Worm (Caenorhabditis elegans) whole organism, L3 larva: ENCODE measurements around the gene nas-37.

Experiments used
- R02D3.7 ChIP-seq: fragments of 150-350 bp; optimal IDR thresholded peaks from 2 replicates; lab custom pipeline; 2014; ENCODE audit warnings: missing biosample characterization, missing genetic modification characterization
- aly-2 ChIP-seq: fragments of 150-350 bp; optimal IDR thresholded peaks from 2 replicates; lab custom pipeline; 2014; ENCODE audit warnings: missing biosample characterization, missing genetic modification characterization
- ama-1 ChIP-seq: fragments of 150-350 bp; optimal IDR thresholded peaks from 2 replicates; lab custom pipeline; 2018
- ceh-16 ChIP-seq: sonication (generic microtip); optimal IDR thresholded peaks from 2 replicates; lab custom pipeline; 2017; ENCODE audit warnings: missing biosample characterization, missing genetic modification characterization
- ceh-82 ChIP-seq: fragments of 150-350 bp; optimal IDR thresholded peaks from 2 replicates; lab custom pipeline; 2014; ENCODE audit warnings: missing biosample characterization, missing genetic modification characterization
- ceh-9 ChIP-seq: sonication (generic microtip); optimal IDR thresholded peaks from 2 replicates; lab custom pipeline; 2018; ENCODE audit warnings: missing biosample characterization, missing genetic modification characterization
- daf-12 ChIP-seq: fragments of 150-350 bp; optimal IDR thresholded peaks from 2 replicates; lab custom pipeline; 2014; ENCODE audit warnings: missing biosample characterization, missing genetic modification reagents, missing genetic modification characterization
- egl-27 ChIP-seq: sonication (generic microtip); optimal IDR thresholded peaks from 4 replicates; lab custom pipeline; 2017; ENCODE audit warnings: missing biosample characterization, missing genetic modification reagents, missing genetic modification characterization
- egl-5 ChIP-seq: fragments of 150-350 bp; optimal IDR thresholded peaks from 2 replicates; lab custom pipeline; 2017; ENCODE audit warnings: missing biosample characterization, missing genetic modification reagents, missing genetic modification characterization, inconsistent platforms
- elt-2 ChIP-seq: sonication (generic microtip); optimal IDR thresholded peaks from 2 replicates; lab custom pipeline; 2016; ENCODE audit warnings: missing genetic modification reagents, mild to moderate bottlenecking, missing genetic modification characterization, missing compliant biosample characterization
- elt-3 ChIP-seq, 3 experiments: fragments of 150-350 bp in 1 of 3; sonication (generic microtip) in 2 of 3; optimal IDR thresholded peaks; 2 replicates in 2 of 3; 4 replicates in 1 of 3; lab custom pipeline; 2014 to 2017; ENCODE audit warnings: missing biosample characterization in 3 of 3, missing genetic modification characterization in 3 of 3
- eor-1 ChIP-seq, 2 experiments: fragments of 150-350 bp; optimal IDR thresholded peaks; 2 replicates each; lab custom pipeline; 2014 to 2018; ENCODE audit warnings: missing biosample characterization in 2 of 2, missing genetic modification characterization in 2 of 2
- fkh-10 ChIP-seq: sonication (generic microtip); optimal IDR thresholded peaks from 2 replicates; lab custom pipeline; 2017; ENCODE audit warnings: missing biosample characterization, missing genetic modification reagents, missing genetic modification characterization
- fos-1 ChIP-seq: fragments of 150-350 bp; optimal IDR thresholded peaks from 2 replicates; lab custom pipeline; 2014; ENCODE audit warnings: missing biosample characterization, missing genetic modification characterization
- hmg-11 ChIP-seq: sonication (generic microtip); optimal IDR thresholded peaks from 2 replicates; lab custom pipeline; 2016; ENCODE audit warnings: missing genetic modification characterization, missing compliant biosample characterization
- lin-39 ChIP-seq: fragments of 150-350 bp; optimal IDR thresholded peaks from 2 replicates; lab custom pipeline; 2018; ENCODE audit warnings: missing biosample characterization, missing genetic modification reagents, missing genetic modification characterization
- lsy-12 ChIP-seq: sonication (generic microtip); optimal IDR thresholded peaks from 2 replicates; lab custom pipeline; 2016; ENCODE audit warnings: mild to moderate bottlenecking, missing genetic modification characterization, missing compliant biosample characterization
- mdl-1 ChIP-seq: fragments of 150-350 bp; optimal IDR thresholded peaks from 2 replicates; lab custom pipeline; 2014; ENCODE audit warnings: missing biosample characterization, missing genetic modification characterization
- mml-1 ChIP-seq: fragments of 150-350 bp; sonication (generic microtip); optimal IDR thresholded peaks from 3 replicates; lab custom pipeline; 2014; ENCODE audit warnings: missing biosample characterization, missing genetic modification characterization
- nfya-1 ChIP-seq: sonication (generic microtip); optimal IDR thresholded peaks from 2 replicates; lab custom pipeline; 2017; ENCODE audit warnings: missing genetic modification characterization, mild to moderate bottlenecking, missing compliant biosample characterization, antibody characterized with exemption, moderate library complexity; ENCODE audit not compliant: insufficient read depth
- nhr-12 ChIP-seq: fragments of 150-350 bp; optimal IDR thresholded peaks from 2 replicates; lab custom pipeline; 2014; ENCODE audit warnings: missing biosample characterization, missing genetic modification characterization
- nhr-23 ChIP-seq: fragments of 150-350 bp; optimal IDR thresholded peaks from 2 replicates; lab custom pipeline; 2014; ENCODE audit warnings: missing biosample characterization, missing genetic modification reagents, missing genetic modification characterization
- nhr-25 ChIP-seq: sonication (generic microtip); optimal IDR thresholded peaks from 2 replicates; lab custom pipeline; 2017; ENCODE audit warnings: missing biosample characterization, missing genetic modification characterization
- nhr-43 ChIP-seq: sonication (generic microtip); optimal IDR thresholded peaks from 2 replicates; lab custom pipeline; 2016; ENCODE audit warnings: mild to moderate bottlenecking, missing genetic modification characterization, missing compliant biosample characterization; ENCODE audit not compliant: poor library complexity, severe bottlenecking
- nhr-76 ChIP-seq: fragments of 150-350 bp; sonication (generic microtip); optimal IDR thresholded peaks from 5 replicates; lab custom pipeline; 2014; ENCODE audit warnings: missing biosample characterization, missing genetic modification characterization
- nhr-77 ChIP-seq: fragments of 150-350 bp; optimal IDR thresholded peaks from 2 replicates; lab custom pipeline; 2014; ENCODE audit warnings: missing biosample characterization, missing genetic modification characterization
- pha-4 ChIP-seq: fragments of 150-350 bp; optimal IDR thresholded peaks from 2 replicates; lab custom pipeline; 2014; ENCODE audit warnings: missing biosample characterization, missing genetic modification reagents, missing genetic modification characterization
- pqm-1 ChIP-seq: fragments of 150-350 bp; optimal IDR thresholded peaks from 2 replicates; lab custom pipeline; 2017; ENCODE audit warnings: missing biosample characterization, missing genetic modification characterization, inconsistent platforms
- sea-2 ChIP-seq: fragments of 150-350 bp; sonication (generic microtip); optimal IDR thresholded peaks from 4 replicates; lab custom pipeline; 2014; ENCODE audit warnings: missing biosample characterization, missing genetic modification reagents, missing genetic modification characterization
- skn-1 ChIP-seq: fragments of 150-350 bp; optimal IDR thresholded peaks from 2 replicates; lab custom pipeline; 2014; ENCODE audit warnings: missing biosample characterization, missing genetic modification characterization
- snpc-4 ChIP-seq: fragments of 150-350 bp; optimal IDR thresholded peaks from 2 replicates; lab custom pipeline; 2014; ENCODE audit warnings: missing biosample characterization, missing genetic modification characterization
- unc-39 ChIP-seq: sonication (generic microtip); optimal IDR thresholded peaks from 4 replicates; lab custom pipeline; 2017; ENCODE audit warnings: missing biosample characterization, missing genetic modification characterization
- zag-1 ChIP-seq: fragments of 150-350 bp; optimal IDR thresholded peaks from 2 replicates; lab custom pipeline; 2014; ENCODE audit warnings: missing biosample characterization, missing genetic modification characterization
- ztf-11 ChIP-seq: fragments of 150-350 bp; optimal IDR thresholded peaks from 2 replicates; lab custom pipeline; 2014; ENCODE audit warnings: missing biosample characterization, missing genetic modification characterization
- ztf-4 ChIP-seq: fragments of 150-350 bp; optimal IDR thresholded peaks from 2 replicates; lab custom pipeline; 2014; ENCODE audit warnings: missing biosample characterization, missing genetic modification characterization

Gene nas-37

DNA sequence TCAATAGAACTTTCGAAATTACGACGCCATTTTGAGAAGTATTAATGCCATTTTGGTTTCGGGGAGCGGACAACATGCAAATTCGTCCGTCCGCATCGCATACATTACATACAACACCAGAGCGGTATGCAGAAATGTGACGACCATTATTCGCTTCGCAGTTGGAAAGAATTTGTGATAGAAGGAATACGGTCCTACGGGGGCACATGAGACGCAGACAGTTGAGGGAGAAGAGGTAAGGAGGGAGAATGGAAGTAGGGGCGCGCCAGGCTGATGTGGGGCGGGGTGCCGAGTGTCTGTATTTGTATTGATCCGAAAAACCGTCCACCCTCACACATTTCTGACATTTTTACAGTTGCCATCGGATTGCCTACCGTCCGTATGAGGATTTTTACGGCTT, 7.5 kb downstream of the nas-37 start:
- no peak for TF ChIP-seq ztf-11
- peak; percentile 31 for TF ChIP-seq nhr-25
- peak; percentile 13 for TF ChIP-seq hmg-11 (tag; lab: Kevin White, UChicago)
- TF ChIP-seq daf-12 (tag; lab: Kevin White, UChicago), result no peak

DNA sequence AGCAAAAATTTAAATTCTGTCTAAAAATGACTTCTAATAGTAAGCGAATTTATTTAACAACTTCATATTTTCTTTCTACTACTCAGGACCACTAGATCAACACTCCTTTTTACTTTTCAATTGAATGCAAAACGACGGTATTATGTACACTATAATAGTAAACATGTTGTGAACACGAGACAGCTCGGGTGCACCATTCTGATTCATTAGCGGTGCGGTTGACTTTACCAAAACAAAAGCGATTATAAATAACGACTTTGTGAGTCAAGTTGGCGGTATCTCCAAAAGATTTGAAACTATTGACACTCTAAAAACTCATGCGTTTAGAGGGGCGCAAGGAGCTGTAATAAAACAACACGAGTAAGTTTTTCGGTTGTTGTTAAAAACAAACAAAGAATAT, 8.3 kb downstream of the nas-37 start:
- TF ChIP-seq egl-27 (tag; lab: Kevin White, UChicago) (no peak), pha-4 (tag; lab: Kevin White, UChicago) (peak; percentile 74)

DNA sequence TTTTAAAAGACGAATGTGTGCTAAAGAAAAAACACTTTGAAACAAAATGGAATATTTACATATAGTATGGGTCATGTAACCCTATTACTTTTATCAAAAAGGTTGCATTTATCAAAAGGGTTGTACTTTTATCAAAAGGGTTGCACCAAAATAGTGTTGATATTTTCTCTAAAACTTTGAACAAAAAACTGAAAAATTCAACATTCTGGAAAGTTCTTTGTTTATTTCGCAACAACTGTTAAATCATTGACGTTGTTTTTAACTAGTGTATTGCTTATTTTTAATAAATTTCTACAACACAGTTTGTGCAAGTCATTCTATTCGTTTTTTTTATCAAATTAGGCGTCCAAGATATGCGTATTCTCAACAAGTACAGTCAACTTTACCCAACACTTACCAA, 10.3 kb downstream of the nas-37 start, which contains the start of the genes C17G1.5 and C17G1.14:
Gene C17G1.5, plus strand, starts transcription at position 266 of the 400 bp plus-strand sequence.
Gene C17G1.14, plus strand, starts transcription at position 277 of the 400 bp plus-strand sequence.
- TF ChIP-seq nhr-12 (tag; lab: Kevin White, UChicago) (no peak), pha-4 (tag; lab: Kevin White, UChicago) (peak; percentile 7), elt-3 (tag; optimal IDR thresholded peaks at IDR 0.05; lab: Kevin White, UChicago) (no peak), elt-2 (peak; percentile 2)

DNA sequence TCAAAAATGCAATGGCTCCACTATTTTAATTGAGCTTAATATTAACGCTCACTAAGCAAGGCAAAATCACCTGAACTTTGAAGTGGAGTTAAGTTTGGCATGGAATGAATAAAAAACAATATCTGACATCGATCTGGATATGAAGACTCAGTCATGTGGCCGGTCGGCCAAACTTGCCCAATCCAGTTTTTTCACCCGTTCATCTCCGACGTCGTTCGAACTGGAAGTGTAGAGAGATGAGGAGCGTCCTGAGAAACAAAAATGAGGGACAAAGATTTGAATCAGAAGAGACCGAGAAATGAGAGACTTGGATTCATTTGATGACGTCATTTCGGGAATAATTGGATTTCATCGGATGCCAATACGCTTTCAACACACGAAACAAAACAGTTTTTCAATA, 10.8 kb downstream of the nas-37 start:
- TF ChIP-seq egl-5 (tag; lab: Kevin White, UChicago), result peak; percentile 45
- TF ChIP-seq nhr-43 (tag; lab: Kevin White, UChicago), result peak; percentile 20
- TF ChIP-seq ceh-82, result no peak
- TF ChIP-seq nhr-77, result no peak
- TF ChIP-seq nhr-25, result peak; percentile 73
- TF ChIP-seq nhr-23 (tag; lab: Kevin White, UChicago), result peak; percentile 34

DNA sequence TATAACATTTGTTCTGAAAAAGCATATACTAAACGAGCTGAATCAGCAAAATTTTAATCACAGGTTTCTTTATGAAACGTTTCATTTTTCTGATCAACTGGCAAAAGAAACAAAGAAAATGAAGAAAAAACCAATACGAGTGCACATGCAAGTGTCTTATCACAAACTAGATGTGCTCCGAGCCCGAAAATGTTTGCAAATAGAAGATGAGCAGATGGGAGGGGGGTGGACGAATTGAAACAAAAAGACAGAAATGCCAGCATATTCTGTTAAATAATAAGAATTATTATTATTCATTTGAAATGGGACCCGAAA, 14.9 kb downstream of the nas-37 start:
- no peak for TF ChIP-seq nhr-77
- peak; percentile 23 for TF ChIP-seq pha-4 (tag; lab: Kevin White, UChicago)
- no peak for TF ChIP-seq fos-1
- TF ChIP-seq nfya-1 (tag; lab: Kevin White, UChicago), result no peak
- no peak for TF ChIP-seq ama-1
- no peak for TF ChIP-seq mdl-1 (tag; lab: Kevin White, UChicago)
- no peak for TF ChIP-seq ceh-82
- peak; percentile 52 for TF ChIP-seq pqm-1 (tag; lab: Kevin White, UChicago)
- TF ChIP-seq eor-1 (tag; optimal IDR thresholded peaks at IDR 0.05; lab: Kevin White, UChicago), result no peak
- TF ChIP-seq skn-1 (tag; lab: Kevin White, UChicago), result no peak
- TF ChIP-seq unc-39 (tag; lab: Kevin White, UChicago), result no peak
- no peak for TF ChIP-seq elt-3 (tag; optimal IDR thresholded peaks at IDR 0.05; lab: Kevin White, UChicago)
- TF ChIP-seq sea-2 (GFP tag; lab: Kevin White, UChicago), result no peak
- TF ChIP-seq elt-2, result peak; percentile 67
- TF ChIP-seq, all 47 proteins: peak for 3

DNA sequence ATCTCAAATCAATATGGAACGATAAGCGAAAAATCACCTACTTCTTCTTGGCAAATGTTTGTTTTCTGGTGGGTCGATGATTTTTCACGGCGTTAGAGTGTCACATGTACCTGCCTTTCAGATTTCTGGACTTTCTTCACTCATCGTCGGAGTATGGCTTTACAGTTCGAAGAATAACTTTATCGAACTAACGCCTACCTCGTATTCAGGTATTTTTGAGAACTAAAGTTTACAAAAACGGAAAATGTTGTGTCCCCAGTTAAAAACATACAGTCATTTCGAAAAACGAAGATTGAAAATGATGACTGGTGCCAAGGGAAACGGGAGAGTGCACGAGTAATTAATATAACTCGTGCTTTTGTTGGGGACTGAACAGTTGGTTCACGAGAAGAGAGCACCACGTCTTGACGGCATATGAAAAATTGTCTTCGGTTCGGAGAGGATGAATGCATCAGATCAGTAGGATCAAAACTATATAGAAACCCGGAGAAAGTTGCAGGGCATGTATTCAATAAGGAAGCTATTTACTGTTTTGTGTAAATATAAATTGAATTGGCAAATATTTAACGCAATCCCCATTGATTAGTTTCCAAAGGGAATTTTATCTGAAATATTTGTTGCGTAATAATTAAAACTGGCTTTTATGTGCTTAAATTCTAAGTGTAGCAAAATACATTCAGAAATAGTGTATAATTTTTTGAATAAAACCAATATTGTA, 15.4 kb downstream of the nas-37 start:
- TF ChIP-seq ama-1, result peak; percentile 33
- no peak for TF ChIP-seq daf-12 (tag; lab: Kevin White, UChicago)
- TF ChIP-seq, all 47 proteins: peak for 1

DNA sequence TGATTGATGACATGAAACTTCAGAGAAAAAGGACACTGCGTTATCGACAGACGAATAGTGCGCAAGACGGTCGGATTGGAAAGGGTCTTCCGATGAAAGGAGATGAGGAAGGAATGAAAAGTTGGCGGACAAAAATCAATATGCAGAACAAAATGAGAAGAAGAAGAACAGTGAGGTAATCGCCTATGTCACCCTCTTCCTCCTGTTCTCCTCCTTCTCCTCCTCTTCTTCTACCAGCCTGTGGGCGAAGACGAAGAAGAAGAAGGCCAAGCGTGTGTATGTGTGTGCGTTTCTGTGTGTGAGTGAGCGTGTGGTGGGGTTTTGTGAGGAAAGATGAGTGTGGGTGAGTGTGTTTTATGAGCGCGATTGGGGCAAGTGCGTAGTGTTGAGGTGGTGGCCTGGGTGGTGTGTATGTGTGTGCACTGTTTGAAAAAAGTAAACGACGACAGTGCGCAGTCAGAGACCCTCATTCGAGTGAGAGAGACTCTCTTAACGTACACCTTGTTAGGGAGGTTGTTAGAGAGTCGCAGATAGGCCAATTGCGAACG, 16.6 kb downstream of the nas-37 start, which contains the start of gene tsp-21:
Gene tsp-21, plus strand, starts transcription at position 146 of the 548 bp plus-strand sequence.
- no peak for TF ChIP-seq unc-39 (tag; lab: Kevin White, UChicago)
- peak; percentile 64 for TF ChIP-seq lsy-12
- TF ChIP-seq ama-1, result peak; percentile 50
- TF ChIP-seq ceh-9 (tag; lab: Kevin White, UChicago), result no peak
- no peak for TF ChIP-seq aly-2 (tag; lab: Kevin White, UChicago)
- TF ChIP-seq nhr-43 (tag; lab: Kevin White, UChicago), result peak; percentile 72
- peak; percentile 85 for TF ChIP-seq nhr-23 (tag; lab: Kevin White, UChicago)
- TF ChIP-seq daf-12 (tag; lab: Kevin White, UChicago), result no peak
- TF ChIP-seq mml-1 (tag; lab: Kevin White, UChicago), result no peak
- TF ChIP-seq nhr-12 (tag; lab: Kevin White, UChicago), result no peak
- no peak for TF ChIP-seq nhr-76
- no peak for TF ChIP-seq ztf-11
- no peak for TF ChIP-seq eor-1 (tag; optimal IDR thresholded peaks at IDR 0.05; lab: Kevin White, UChicago)
- no peak for TF ChIP-seq ztf-4 (tag; lab: Kevin White, UChicago)
- no peak for TF ChIP-seq mdl-1 (tag; lab: Kevin White, UChicago)
- TF ChIP-seq skn-1 (tag; lab: Kevin White, UChicago), result peak; percentile 66
- peak; percentile 84 for TF ChIP-seq lin-39 (tag; lab: Kevin White, UChicago)
- peak; percentile 80 for TF ChIP-seq elt-2
- peak; percentile 61 for TF ChIP-seq snpc-4 (tag; lab: Kevin White, UChicago)
- TF ChIP-seq ceh-16, result no peak
- TF ChIP-seq nhr-77, result no peak
- TF ChIP-seq pqm-1 (tag; lab: Kevin White, UChicago), result peak; percentile 85
- TF ChIP-seq hmg-11 (tag; lab: Kevin White, UChicago), result peak; percentile 84
- no peak for TF ChIP-seq fkh-10 (GFP tag; lab: Kevin White, UChicago)
- TF ChIP-seq R02D3.7 (tag; lab: Kevin White, UChicago), result no peak
- TF ChIP-seq elt-3 (tag; optimal IDR thresholded peaks at IDR 0.05; lab: Kevin White, UChicago), result no peak
- no peak for TF ChIP-seq zag-1 (tag; lab: Kevin White, UChicago)
- TF ChIP-seq fos-1, result peak; percentile 59
- peak; percentile 33 for TF ChIP-seq sea-2 (GFP tag; lab: Kevin White, UChicago)
- TF ChIP-seq ceh-82, result no peak
- peak; percentile 97 for TF ChIP-seq nhr-25
